Worm (Caenorhabditis elegans) whole organism, L4 larva: Measurements from ENCODE around the gene php-3.

ENCODE experiments used
- arid-1 ChIP-seq: fragments of 200-800 bp; sonication (Bioruptor generic); conservative IDR thresholded peaks from 2 replicates; pipeline ENCODE4 v1.3.6; 2022; ENCODE audit warnings: missing genetic modification reagents, missing genetic modification characterization, missing compliant biosample characterization
- ceh-28 ChIP-seq: fragments of 150-350 bp; optimal IDR thresholded peaks from 2 replicates; lab custom pipeline; 2014; ENCODE audit warnings: missing biosample characterization, missing genetic modification reagents, missing genetic modification characterization
- lsy-2 ChIP-seq, 2 experiments: fragments of 150-350 bp in 1 of 2; sonication (generic microtip) in 1 of 2; optimal IDR thresholded peaks; 2 replicates each; lab custom pipeline; 2014 to 2017; ENCODE audit warnings: missing biosample characterization in 2 of 2, missing genetic modification characterization in 2 of 2
- mep-1 ChIP-seq: fragments of 150-350 bp; sonication (generic microtip); optimal IDR thresholded peaks from 3 replicates; lab custom pipeline; 2014; ENCODE audit warnings: missing biosample characterization, missing genetic modification characterization
- mxl-2 ChIP-seq: fragments of 200-800 bp; sonication (Bioruptor generic); conservative IDR thresholded peaks from 2 replicates; pipeline ENCODE4 v1.3.6; 2022; ENCODE audit warnings: missing genetic modification reagents, missing genetic modification characterization, missing compliant biosample characterization
- nhr-11 ChIP-seq: fragments of 150-350 bp; optimal IDR thresholded peaks from 2 replicates; lab custom pipeline; 2014; ENCODE audit warnings: missing biosample characterization, missing genetic modification characterization
- snpc-4 ChIP-seq: fragments of 150-350 bp; optimal IDR thresholded peaks from 2 replicates; lab custom pipeline; 2014; ENCODE audit warnings: missing biosample characterization, missing genetic modification characterization

- TF ChIP-seq lsy-2 (tag; optimal IDR thresholded peaks at IDR 0.05; lab: Kevin White, UChicago): no peak
- TF ChIP-seq mxl-2: no peak
- TF ChIP-seq snpc-4 (tag; lab: Kevin White, UChicago): no peak
- TF ChIP-seq nhr-11 (tag; lab: Kevin White, UChicago): no peak
- no peak for TF ChIP-seq mep-1 (tag; lab: Kevin White, UChicago)
- TF ChIP-seq arid-1 (GFP tag; lab: Robert Waterston, UW): no peak
- TF ChIP-seq ceh-28 (tag; lab: Kevin White, UChicago): no peak
Measured at ce11 chrIII:12087564-12087963, 10.2 kb upstream of the php-3 start.
